Worm (Caenorhabditis elegans): ENCODE measurements around the gene oac-1.

DNA sequence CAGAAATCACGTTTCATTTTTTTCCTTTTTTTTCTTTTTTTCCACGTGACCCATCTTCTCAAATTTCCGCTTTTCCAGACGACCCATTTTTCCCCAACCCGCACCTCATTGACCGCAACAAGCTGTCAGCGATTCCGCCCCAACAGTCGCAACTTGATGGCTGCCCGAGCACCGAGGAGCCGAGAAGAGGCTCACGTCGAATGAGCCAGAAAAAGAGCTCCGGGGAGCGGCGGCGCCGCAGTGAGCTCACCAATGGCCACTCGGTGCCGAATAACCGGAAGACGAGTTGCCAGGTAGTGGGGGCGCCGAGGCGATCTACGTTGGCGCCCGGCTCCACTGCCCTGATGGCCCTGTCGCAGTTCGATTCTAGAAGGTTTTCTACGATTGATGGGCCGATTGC lies 35.1 kb upstream of the oac-1 start:
- TF ChIP-seq klf-2 (GFP tag; conservative IDR thresholded peaks at IDR 0.05) (no peak), cog-1 (tag; optimal IDR thresholded peaks at IDR 0.05) (no peak)

Measured in whole organism, midembryonic.